Fruit fly (Drosophila melanogaster) whole organism, prepupa: Measurements from ENCODE around the gene CG7914.

Source experiments
- Blimp-1 ChIP-seq: fragments of 200-800 bp; sonication (Bioruptor generic); optimal IDR thresholded peaks from 3 replicates; lab custom pipeline; 2017; ENCODE audit warnings: missing biosample characterization, missing genetic modification characterization, mild to moderate bottlenecking, moderate library complexity, missing genetic modification reagents
- CG10631 ChIP-seq: fragments of 200-800 bp; sonication (Bioruptor generic); optimal IDR thresholded peaks from 2 replicates; lab custom pipeline; 2016; ENCODE audit warnings: missing biosample characterization, missing genetic modification characterization
- CG10669 ChIP-seq: fragments of 200-800 bp; sonication (Bioruptor generic); optimal IDR thresholded peaks from 3 replicates; lab custom pipeline; 2018; ENCODE audit warnings: missing biosample characterization, mild to moderate bottlenecking, missing genetic modification characterization, moderate library complexity
- CG11902 ChIP-seq: fragments of 200-800 bp; sonication (Bioruptor generic); optimal IDR thresholded peaks from 3 replicates; lab custom pipeline; 2016; ENCODE audit warnings: missing biosample characterization, missing genetic modification characterization
- CG3032 ChIP-seq: fragments of 200-800 bp; optimal IDR thresholded peaks from 2 replicates; lab custom pipeline; 2019; ENCODE audit warnings: missing biosample characterization, mild to moderate bottlenecking, missing genetic modification characterization, moderate library complexity
- CG32006 ChIP-seq: fragments of 200-800 bp; sonication (Bioruptor generic); optimal IDR thresholded peaks from 3 replicates; lab custom pipeline; 2017; ENCODE audit warnings: missing biosample characterization, mild to moderate bottlenecking, missing genetic modification characterization
- CG34406 ChIP-seq: fragments of 200-800 bp; sonication (Bioruptor generic); optimal IDR thresholded peaks from 3 replicates; lab custom pipeline; 2016; ENCODE audit warnings: missing biosample characterization, missing genetic modification characterization
- CG3919 ChIP-seq: fragments of 200-800 bp; sonication (Bioruptor generic); optimal IDR thresholded peaks from 3 replicates; lab custom pipeline; 2016; ENCODE audit warnings: missing biosample characterization, missing genetic modification characterization
- CG4318 ChIP-seq: fragments of 200-800 bp; sonication (Bioruptor generic); optimal IDR thresholded peaks from 3 replicates; lab custom pipeline; 2017; ENCODE audit warnings: missing biosample characterization, mild to moderate bottlenecking, missing genetic modification characterization
- CG6163 ChIP-seq: fragments of 200-800 bp; sonication (Bioruptor generic); IDR thresholded peaks from 3 replicates; pipeline ENCODE4 v1.3.6; 2022; ENCODE audit warnings: missing biosample characterization, missing genetic modification characterization
- CG6792 ChIP-seq: fragments of 200-800 bp; sonication (Bioruptor generic); optimal IDR thresholded peaks from 3 replicates; lab custom pipeline; 2016; ENCODE audit warnings: missing biosample characterization, missing genetic modification characterization
- CG6808 ChIP-seq: fragments of 200-800 bp; sonication (Bioruptor generic); optimal IDR thresholded peaks from 3 replicates; lab custom pipeline; 2017; ENCODE audit warnings: missing biosample characterization, missing genetic modification characterization, mild to moderate bottlenecking, moderate library complexity, missing genetic modification reagents
- CG6854 ChIP-seq: fragments of 200-800 bp; sonication (Bioruptor generic); optimal IDR thresholded peaks from 2 replicates; lab custom pipeline; 2017; ENCODE audit warnings: missing biosample characterization, mild to moderate bottlenecking, missing genetic modification characterization
- CG7368 ChIP-seq: fragments of 200-800 bp; sonication (Bioruptor generic); optimal IDR thresholded peaks from 3 replicates; lab custom pipeline; 2016; ENCODE audit warnings: missing biosample characterization, missing genetic modification characterization
- CG8119 ChIP-seq: fragments of 200-800 bp; sonication (Bioruptor generic); IDR thresholded peaks from 3 replicates; pipeline ENCODE4 v1.3.6; 2022; ENCODE audit warnings: missing biosample characterization, missing genetic modification characterization
- CG8319 ChIP-seq: fragments of 200-800 bp; sonication (Bioruptor generic); optimal IDR thresholded peaks from 3 replicates; lab custom pipeline; 2016; ENCODE audit warnings: missing biosample characterization, missing genetic modification characterization
- Eip75B ChIP-seq: fragments of 200-800 bp; sonication (Bioruptor generic); optimal IDR thresholded peaks from 3 replicates; lab custom pipeline; 2016; ENCODE audit warnings: missing biosample characterization, missing genetic modification characterization
- Eip78C ChIP-seq: fragments of 200-800 bp; sonication (Bioruptor generic); peaks from one replicate; lab custom pipeline; 2016; ENCODE audit warnings: missing biosample characterization, missing genetic modification characterization
- Eip93F ChIP-seq: fragments of 200-800 bp; sonication (Bioruptor generic); optimal IDR thresholded peaks from 2 replicates; lab custom pipeline; 2016; ENCODE audit warnings: missing biosample characterization, mild to moderate bottlenecking, missing genetic modification characterization
- Ets21C ChIP-seq: fragments of 200-800 bp; sonication (Bioruptor generic); optimal IDR thresholded peaks from 3 replicates; lab custom pipeline; 2016; ENCODE audit warnings: missing biosample characterization, missing genetic modification characterization
- Ets96B ChIP-seq: fragments of 200-800 bp; optimal IDR thresholded peaks from 2 replicates; lab custom pipeline; 2019; ENCODE audit warnings: missing biosample characterization, mild to moderate bottlenecking, missing genetic modification characterization, moderate library complexity
- Gug ChIP-seq: fragments of 200-800 bp; sonication (Bioruptor generic); IDR thresholded peaks from 2 replicates; pipeline ENCODE4 v1.3.6; 2022; ENCODE audit warnings: missing biosample characterization, missing genetic modification characterization
- Hr38 ChIP-seq: sonication (Bioruptor generic); optimal IDR thresholded peaks from 2 replicates; lab custom pipeline; 2016; ENCODE audit warnings: missing biosample characterization, missing genetic modification characterization
- Hr39 ChIP-seq: fragments of 200-800 bp; sonication (Bioruptor generic); optimal IDR thresholded peaks from 2 replicates; lab custom pipeline; 2016; ENCODE audit warnings: missing biosample characterization, missing genetic modification characterization
- Hr4 ChIP-seq: fragments of 200-800 bp; sonication (Bioruptor generic); optimal IDR thresholded peaks from 3 replicates; lab custom pipeline; 2016; ENCODE audit warnings: missing biosample characterization, missing genetic modification characterization
- Lpt ChIP-seq: fragments of 200-800 bp; sonication (Bioruptor generic); optimal IDR thresholded peaks from 3 replicates; lab custom pipeline; 2016; ENCODE audit warnings: missing biosample characterization, missing genetic modification characterization
- Met ChIP-seq: fragments of 200-800 bp; sonication (Bioruptor generic); optimal IDR thresholded peaks from 3 replicates; lab custom pipeline; 2016; ENCODE audit warnings: missing biosample characterization, missing genetic modification characterization
- OdsH ChIP-seq: fragments of 200-800 bp; sonication (Bioruptor generic); optimal IDR thresholded peaks from 3 replicates; lab custom pipeline; 2016; ENCODE audit warnings: missing biosample characterization, missing genetic modification characterization
- Sox15 ChIP-seq: fragments of 200-800 bp; sonication (Bioruptor generic); optimal IDR thresholded peaks from 3 replicates; lab custom pipeline; 2016; ENCODE audit warnings: missing biosample characterization, missing genetic modification characterization
- achi ChIP-seq: fragments of 200-800 bp; sonication (Bioruptor generic); optimal IDR thresholded peaks from 3 replicates; lab custom pipeline; 2016; ENCODE audit warnings: missing biosample characterization, missing genetic modification characterization
- acj6 ChIP-seq: fragments of 200-800 bp; sonication (Bioruptor generic); optimal IDR thresholded peaks from 3 replicates; lab custom pipeline; 2016; ENCODE audit warnings: missing biosample characterization, missing genetic modification characterization
- cyc ChIP-seq: fragments of 200-800 bp; sonication (Bioruptor generic); optimal IDR thresholded peaks from 3 replicates; lab custom pipeline; 2016; ENCODE audit warnings: missing biosample characterization, missing genetic modification characterization
- dac ChIP-seq: fragments of 200-800 bp; sonication (Bioruptor generic); optimal IDR thresholded peaks from 2 replicates; lab custom pipeline; 2017; ENCODE audit warnings: missing biosample characterization, mild to moderate bottlenecking, missing genetic modification characterization
- dsx ChIP-seq: fragments of 200-800 bp; optimal IDR thresholded peaks from 3 replicates; lab custom pipeline; 2019; ENCODE audit warnings: missing biosample characterization, mild to moderate bottlenecking, missing genetic modification characterization, moderate library complexity; ENCODE audit not compliant: poor library complexity, severe bottlenecking
- esn ChIP-seq: fragments of 200-800 bp; sonication (Bioruptor generic); optimal IDR thresholded peaks from 2 replicates; lab custom pipeline; 2016; ENCODE audit warnings: missing biosample characterization, mild to moderate bottlenecking, missing genetic modification characterization, moderate library complexity
- fd59A ChIP-seq: fragments of 200-800 bp; sonication (Bioruptor generic); optimal IDR thresholded peaks from 2 replicates; lab custom pipeline; 2017; ENCODE audit warnings: missing biosample characterization, mild to moderate bottlenecking, missing genetic modification characterization, missing genetic modification reagents
- fd85E ChIP-seq: fragments of 200-800 bp; sonication (Bioruptor generic); optimal IDR thresholded peaks from 3 replicates; lab custom pipeline; 2016; ENCODE audit warnings: missing biosample characterization, missing genetic modification characterization
- fkh ChIP-seq: fragments of 200-800 bp; sonication (Bioruptor generic); optimal IDR thresholded peaks from 3 replicates; lab custom pipeline; 2017; ENCODE audit warnings: missing biosample characterization, mild to moderate bottlenecking, missing genetic modification characterization, moderate library complexity
- lz ChIP-seq: fragments of 200-800 bp; sonication (Bioruptor generic); optimal IDR thresholded peaks from 3 replicates; lab custom pipeline; 2016; ENCODE audit warnings: missing biosample characterization, missing genetic modification characterization
- pdm3 ChIP-seq: fragments of 200-800 bp; sonication (Bioruptor generic); optimal IDR thresholded peaks from 3 replicates; lab custom pipeline; 2016; ENCODE audit warnings: missing biosample characterization, missing genetic modification characterization
- salr ChIP-seq, 2 experiments: fragments of 200-800 bp; sonication (Bioruptor generic); optimal IDR thresholded peaks; 3 replicates each; lab custom pipeline; 2016 to 2018; ENCODE audit warnings: missing biosample characterization in 2 of 2, missing genetic modification characterization in 2 of 2, mild to moderate bottlenecking in 1 of 2
- spab ChIP-seq: fragments of 200-800 bp; sonication (Bioruptor generic); optimal IDR thresholded peaks from 2 replicates; lab custom pipeline; 2017; ENCODE audit warnings: missing biosample characterization, mild to moderate bottlenecking, missing genetic modification characterization, missing genetic modification reagents
- ss ChIP-seq, 2 experiments: fragments of 200-800 bp; sonication (Bioruptor generic); optimal IDR thresholded peaks; 2 replicates in 1 of 2; 3 replicates in 1 of 2; lab custom pipeline; 2017 to 2018; ENCODE audit warnings: mild to moderate bottlenecking in 2 of 2, missing biosample characterization in 2 of 2, missing genetic modification characterization in 2 of 2, moderate library complexity in 1 of 2
- svp ChIP-seq: fragments of 200-800 bp; sonication (Bioruptor generic); peaks from one replicate; lab custom pipeline; 2016; ENCODE audit warnings: missing biosample characterization, missing genetic modification characterization

Gene CG7914

dm6 chrX:19162249-19162914 lies 30.9 kb downstream of the CG7914 start (continued):
- TF ChIP-seq CG11902 (GFP tag; lab: Kevin White, UChicago) (peak; percentile 12), fkh (GFP tag; lab: Kevin White, UChicago) (no peak), Eip78C (GFP tag; lab: Kevin White, UChicago) (peak; percentile 97), salr (GFP tag; optimal IDR thresholded peaks at IDR 0.05; lab: Kevin White, UChicago) (peak; percentile 37 to 59), CG32006 (GFP tag; lab: Kevin White, UChicago) (peak; percentile 81), svp (GFP tag; lab: Kevin White, UChicago) (peak; percentile 95), CG3032 (tag; lab: Kevin White, UChicago) (peak; percentile 53), Eip93F (GFP tag; lab: Kevin White, UChicago) (no peak), fd85E (GFP tag; lab: Kevin White, UChicago) (peak; percentile 11), Hr38 (no peak), Hr39 (GFP tag; lab: Kevin White, UChicago) (peak; percentile 82), CG6808 (peak; percentile 47), dsx (GFP tag; lab: Kevin White, UChicago) (peak; percentile 84), Met (peak; percentile 69), spab (GFP tag; lab: Kevin White, UChicago) (peak; percentile 56), Ets21C (GFP tag; lab: Kevin White, UChicago) (peak; percentile 58), CG7368 (GFP tag; lab: Kevin White, UChicago) (peak; percentile 35), CG3919 (GFP tag; lab: Kevin White, UChicago) (peak; percentile 39), cyc (GFP tag; lab: Kevin White, UChicago) (peak; percentile 59), CG10669 (GFP tag; lab: Kevin White, UChicago) (peak; percentile 67), CG6792 (peak; percentile 83), CG10631 (GFP tag; lab: Kevin White, UChicago) (peak; percentile 63), Lpt (GFP tag; lab: Kevin White, UChicago) (peak; percentile 60), Gug (GFP tag; lab: Robert Waterston, UW) (peak; percentile 51), Eip75B (GFP tag; lab: Kevin White, UChicago) (peak; percentile 69), Hr4 (GFP tag; lab: Kevin White, UChicago) (peak; percentile 52)

- no peak for TF ChIP-seq CG8319 (GFP tag; lab: Kevin White, UChicago)
- peak in 1 of 2 experiments; percentile 1 for TF ChIP-seq salr (GFP tag; optimal IDR thresholded peaks at IDR 0.05; lab: Kevin White, UChicago)
- TF ChIP-seq CG34406, result peak; percentile 8
- no peak for TF ChIP-seq fkh (GFP tag; lab: Kevin White, UChicago)
- TF ChIP-seq lz (GFP tag; lab: Kevin White, UChicago), result no peak
- peak; percentile 8 for TF ChIP-seq CG10631 (GFP tag; lab: Kevin White, UChicago)
- TF ChIP-seq pdm3 (GFP tag; lab: Kevin White, UChicago), result no peak
- peak; percentile 36; the same call in 1 of the 3 replicates for TF ChIP-seq CG8119 (GFP tag; lab: Robert Waterston, UW)
- no peak for TF ChIP-seq Blimp-1 (GFP tag; lab: Kevin White, UChicago)
- no peak for TF ChIP-seq CG6854 (GFP tag; lab: Kevin White, UChicago)
- TF ChIP-seq ss (GFP tag; optimal IDR thresholded peaks at IDR 0.05; lab: Kevin White, UChicago), result peak; percentile 58 to 65
- no peak for TF ChIP-seq CG6163 (GFP tag; lab: Robert Waterston, UW)
- TF ChIP-seq Sox15, result no peak
- peak; percentile 21 for TF ChIP-seq esn (GFP tag; lab: Kevin White, UChicago)
- peak; percentile 69 for TF ChIP-seq svp (GFP tag; lab: Kevin White, UChicago)
- peak; percentile 38 for TF ChIP-seq CG32006 (GFP tag; lab: Kevin White, UChicago)
- TF ChIP-seq dac (GFP tag; lab: Kevin White, UChicago), result no peak
- peak; percentile 49 for TF ChIP-seq CG3032 (tag; lab: Kevin White, UChicago)
- TF ChIP-seq Ets96B (tag; lab: Kevin White, UChicago), result peak; percentile 61
- TF ChIP-seq acj6 (GFP tag; lab: Kevin White, UChicago), result peak; percentile 20
- TF ChIP-seq spab (GFP tag; lab: Kevin White, UChicago), result peak; percentile 10
- TF ChIP-seq OdsH, result peak; percentile 19
- TF ChIP-seq fd59A (GFP tag; lab: Kevin White, UChicago), result peak; percentile 14
- TF ChIP-seq CG6808, result peak; percentile 60
- TF ChIP-seq achi (GFP tag; lab: Kevin White, UChicago), result peak; percentile 15
- peak; percentile 85 for TF ChIP-seq Eip78C (GFP tag; lab: Kevin White, UChicago)
- peak; percentile 63 for TF ChIP-seq dsx (GFP tag; lab: Kevin White, UChicago)
- TF ChIP-seq Lpt (GFP tag; lab: Kevin White, UChicago), result no peak
- peak; percentile 8 for TF ChIP-seq CG6792
- TF ChIP-seq CG4318 (GFP tag; lab: Kevin White, UChicago), result no peak
- TF ChIP-seq Hr38, result no peak
Measured at dm6 chrX:19160635-19161407, 32.4 kb downstream of the CG7914 start.
